Worm (Caenorhabditis elegans) whole organism, mixed stage, embryonic: Measurements from ENCODE around the gene eppl-1.
A peak's percentile ranks its signal among the peaks of the same experiment; 100 is the strongest.

Experiments used
- M03D4.4 ChIP-seq: sonication (generic microtip); optimal IDR thresholded peaks from 2 replicates; lab custom pipeline; 2017; ENCODE audit warnings: mild to moderate bottlenecking, missing genetic modification characterization, missing compliant biosample characterization
- bed-3 ChIP-seq: fragments of 200-800 bp; sonication (Bioruptor generic); optimal IDR thresholded peaks from 3 replicates; lab custom pipeline; 2018; ENCODE audit warnings: mild to moderate bottlenecking, missing genetic modification characterization, moderate library complexity, missing compliant biosample characterization
- blmp-1 ChIP-seq: fragments of 150-350 bp; optimal IDR thresholded peaks from 2 replicates; lab custom pipeline; 2014; ENCODE audit warnings: missing biosample characterization, missing genetic modification characterization
- ceh-39 ChIP-seq: fragments of 150-350 bp; optimal IDR thresholded peaks from 2 replicates; lab custom pipeline; 2014; ENCODE audit warnings: missing biosample characterization, missing genetic modification characterization
- ceh-43 ChIP-seq: fragments of 200-800 bp; sonication (Bioruptor generic); optimal IDR thresholded peaks from 2 replicates; lab custom pipeline; 2018; ENCODE audit warnings: mild to moderate bottlenecking, missing genetic modification characterization, moderate library complexity, missing compliant biosample characterization
- ceh-83 ChIP-seq: fragments of 200-800 bp; sonication (Bioruptor generic); optimal IDR thresholded peaks from 2 replicates; lab custom pipeline; 2018; ENCODE audit warnings: mild to moderate bottlenecking, missing genetic modification characterization, missing compliant biosample characterization
- ces-1 ChIP-seq: fragments of 150-350 bp; optimal IDR thresholded peaks from 2 replicates; lab custom pipeline; 2014; ENCODE audit warnings: missing biosample characterization, missing genetic modification reagents, missing genetic modification characterization
- cnd-1 ChIP-seq: fragments of 200-800 bp; sonication (Bioruptor generic); optimal IDR thresholded peaks from 2 replicates; lab custom pipeline; 2018; ENCODE audit warnings: mild to moderate bottlenecking, missing genetic modification characterization, missing compliant biosample characterization
- drap-1 ChIP-seq: fragments of 200-800 bp; sonication (Bioruptor generic); optimal IDR thresholded peaks from 3 replicates; lab custom pipeline; 2018; ENCODE audit warnings: mild to moderate bottlenecking, missing genetic modification characterization, missing compliant biosample characterization
- elt-1 ChIP-seq: sonication (generic microtip); optimal IDR thresholded peaks from 2 replicates; lab custom pipeline; 2017; ENCODE audit warnings: missing genetic modification characterization, mild to moderate bottlenecking, missing compliant biosample characterization, antibody characterized with exemption, moderate library complexity, borderline replicate concordance; ENCODE audit not compliant: insufficient read depth
- elt-3 ChIP-seq: fragments of 150-350 bp; optimal IDR thresholded peaks from 2 replicates; lab custom pipeline; 2014; ENCODE audit warnings: missing biosample characterization, missing genetic modification characterization
- flh-1 ChIP-seq: fragments of 200-800 bp; sonication (Bioruptor generic); optimal IDR thresholded peaks from 2 replicates; lab custom pipeline; 2018; ENCODE audit warnings: mild to moderate bottlenecking, missing genetic modification characterization, moderate library complexity, missing compliant biosample characterization
- ham-2 ChIP-seq: fragments of 200-800 bp; sonication (Bioruptor generic); optimal IDR thresholded peaks from 2 replicates; lab custom pipeline; 2018; ENCODE audit warnings: mild to moderate bottlenecking, missing genetic modification characterization, missing compliant biosample characterization
- hlh-1 ChIP-seq: fragments of 150-350 bp; optimal IDR thresholded peaks from 2 replicates; lab custom pipeline; 2014; ENCODE audit warnings: missing biosample characterization, missing genetic modification reagents, missing genetic modification characterization
- lin-13 ChIP-seq: fragments of 150-350 bp; optimal IDR thresholded peaks from 2 replicates; lab custom pipeline; 2014; ENCODE audit warnings: missing biosample characterization, missing genetic modification characterization
- lin-32 ChIP-seq: fragments of 200-800 bp; sonication (Bioruptor generic); optimal IDR thresholded peaks from 2 replicates; lab custom pipeline; 2018; ENCODE audit warnings: mild to moderate bottlenecking, missing genetic modification characterization, missing compliant biosample characterization
- lsy-2 ChIP-seq: fragments of 150-350 bp; optimal IDR thresholded peaks from 2 replicates; lab custom pipeline; 2014; ENCODE audit warnings: missing biosample characterization, missing genetic modification characterization
- mab-5 ChIP-seq: fragments of 150-350 bp; optimal IDR thresholded peaks from 2 replicates; lab custom pipeline; 2014; ENCODE audit warnings: missing biosample characterization, missing genetic modification characterization
- mep-1 ChIP-seq: fragments of 150-350 bp; optimal IDR thresholded peaks from 2 replicates; lab custom pipeline; 2017; ENCODE audit warnings: missing biosample characterization, missing genetic modification reagents, missing genetic modification characterization, inconsistent platforms
- mls-2 ChIP-seq: sonication (generic microtip); optimal IDR thresholded peaks from 2 replicates; lab custom pipeline; 2016; ENCODE audit warnings: mild to moderate bottlenecking, missing genetic modification characterization, moderate library complexity, missing compliant biosample characterization
- nhr-12 ChIP-seq: fragments of 150-350 bp; optimal IDR thresholded peaks from 2 replicates; lab custom pipeline; 2014; ENCODE audit warnings: missing biosample characterization, missing genetic modification characterization
- nhr-2 ChIP-seq: fragments of 150-350 bp; optimal IDR thresholded peaks from 2 replicates; lab custom pipeline; 2014; ENCODE audit warnings: missing biosample characterization, missing genetic modification characterization
- nhr-237 ChIP-seq: fragments of 150-350 bp; optimal IDR thresholded peaks from 2 replicates; lab custom pipeline; 2014; ENCODE audit warnings: missing biosample characterization, missing genetic modification characterization
- nhr-28 ChIP-seq: fragments of 150-350 bp; optimal IDR thresholded peaks from 2 replicates; lab custom pipeline; 2014; ENCODE audit warnings: missing biosample characterization, missing genetic modification characterization
- nhr-76 ChIP-seq: sonication (generic microtip); optimal IDR thresholded peaks from 2 replicates; lab custom pipeline; 2017; ENCODE audit warnings: missing biosample characterization, missing genetic modification characterization
- pha-4 ChIP-seq: fragments of 150-350 bp; optimal IDR thresholded peaks from 2 replicates; lab custom pipeline; 2018; ENCODE audit warnings: missing biosample characterization, missing genetic modification reagents, missing genetic modification characterization
- sem-2 ChIP-seq: fragments of 200-800 bp; sonication (Bioruptor generic); optimal IDR thresholded peaks from 2 replicates; lab custom pipeline; 2018; ENCODE audit warnings: mild to moderate bottlenecking, missing genetic modification characterization, missing compliant biosample characterization
- snpc-4 ChIP-seq: fragments of 150-350 bp; optimal IDR thresholded peaks from 2 replicates; lab custom pipeline; 2014; ENCODE audit warnings: missing biosample characterization, missing genetic modification characterization
- sptf-1 ChIP-seq: sonication (generic microtip); optimal IDR thresholded peaks from 2 replicates; lab custom pipeline; 2017; ENCODE audit warnings: mild to moderate bottlenecking, missing genetic modification characterization, moderate library complexity, missing compliant biosample characterization
- tbx-8 ChIP-seq: fragments of 200-800 bp; sonication (Bioruptor generic); optimal IDR thresholded peaks from 2 replicates; lab custom pipeline; 2018; ENCODE audit warnings: mild to moderate bottlenecking, missing genetic modification characterization, moderate library complexity, missing compliant biosample characterization
- unc-120 ChIP-seq: sonication (generic microtip); optimal IDR thresholded peaks from 2 replicates; lab custom pipeline; 2017; ENCODE audit warnings: missing genetic modification characterization, missing compliant biosample characterization; ENCODE audit not compliant: poor library complexity, severe bottlenecking
- unc-39 ChIP-seq: fragments of 150-350 bp; optimal IDR thresholded peaks from 2 replicates; lab custom pipeline; 2014; ENCODE audit warnings: missing biosample characterization, missing genetic modification characterization
- unc-62 ChIP-seq: fragments of 150-350 bp; optimal IDR thresholded peaks from 2 replicates; lab custom pipeline; 2014; ENCODE audit warnings: missing biosample characterization, missing genetic modification reagents, missing genetic modification characterization
- zip-8 ChIP-seq: fragments of 150-350 bp; optimal IDR thresholded peaks from 2 replicates; lab custom pipeline; 2014; ENCODE audit warnings: missing biosample characterization, missing genetic modification characterization
- ztf-11 ChIP-seq: fragments of 150-350 bp; optimal IDR thresholded peaks from 2 replicates; lab custom pipeline; 2014; ENCODE audit warnings: missing biosample characterization, missing genetic modification characterization

eppl-1 gene

DNA sequence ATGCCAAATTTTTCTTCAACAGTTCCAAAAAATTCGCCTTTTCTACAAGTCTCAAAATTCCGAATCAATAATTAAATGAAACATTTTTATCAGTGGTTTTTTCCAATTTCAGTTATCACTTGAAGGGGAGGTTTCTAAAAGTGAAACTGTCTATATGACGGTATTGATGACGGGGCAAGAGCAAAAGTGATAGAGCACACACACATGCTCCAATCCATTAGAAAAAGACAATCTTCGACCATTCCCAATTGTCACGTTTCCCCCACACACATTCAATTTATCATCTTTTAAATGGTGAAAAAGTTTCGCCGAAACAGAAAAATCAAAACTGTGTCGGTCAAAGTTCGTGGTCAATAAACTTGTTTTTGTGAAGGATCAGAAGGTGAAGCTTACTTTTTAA lies 1.6 kb upstream of the eppl-1 start:
- no peak for TF ChIP-seq ces-1
- TF ChIP-seq blmp-1 (tag; lab: Kevin White, UChicago): no peak
- no peak for TF ChIP-seq snpc-4 (tag; lab: Kevin White, UChicago)
- no peak for TF ChIP-seq drap-1
- TF ChIP-seq lin-13: no peak
- TF ChIP-seq nhr-28 (tag; lab: Kevin White, UChicago): no peak
- no peak for TF ChIP-seq mls-2
- TF ChIP-seq unc-120 (tag; lab: Kevin White, UChicago): no peak
- no peak for TF ChIP-seq bed-3 (GFP tag; lab: Kevin White, UChicago)
- TF ChIP-seq ceh-43 (GFP tag; lab: Kevin White, UChicago): no peak
- TF ChIP-seq flh-1 (GFP tag; lab: Kevin White, UChicago): no peak
- TF ChIP-seq M03D4.4 (tag; lab: Kevin White, UChicago): no peak
- no peak for TF ChIP-seq nhr-12
- no peak for TF ChIP-seq elt-1 (tag; lab: Kevin White, UChicago)
- no peak for TF ChIP-seq elt-3
- TF ChIP-seq sptf-1: no peak
- no peak for TF ChIP-seq mep-1
- TF ChIP-seq ztf-11: no peak
- TF ChIP-seq hlh-1 (tag; lab: Kevin White, UChicago): no peak
- TF ChIP-seq lsy-2: no peak

DNA sequence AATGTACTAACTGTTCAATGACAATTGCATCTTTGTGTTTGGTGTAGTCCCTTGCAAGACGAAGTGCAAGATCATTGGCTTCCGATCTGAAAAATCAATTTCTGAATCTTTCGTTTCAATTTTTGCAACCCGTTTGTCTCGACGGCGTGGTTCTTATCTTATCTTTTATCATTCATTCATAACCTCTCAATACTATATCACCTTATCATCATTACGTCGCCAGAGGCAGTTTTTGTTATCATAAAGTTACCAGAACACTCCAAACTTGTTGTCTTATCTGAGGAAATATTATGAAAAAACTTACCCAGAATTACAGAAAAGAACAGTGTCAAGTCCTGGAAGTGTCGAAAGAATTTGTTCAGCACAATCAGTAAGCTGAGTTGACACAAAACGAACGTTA lies 1.0 kb downstream of the eppl-1 start:
- TF ChIP-seq M03D4.4 (tag; lab: Kevin White, UChicago) (no peak), elt-3 (peak; percentile 19)
- TF ChIP-seq, all 35 proteins: peak for 1

DNA sequence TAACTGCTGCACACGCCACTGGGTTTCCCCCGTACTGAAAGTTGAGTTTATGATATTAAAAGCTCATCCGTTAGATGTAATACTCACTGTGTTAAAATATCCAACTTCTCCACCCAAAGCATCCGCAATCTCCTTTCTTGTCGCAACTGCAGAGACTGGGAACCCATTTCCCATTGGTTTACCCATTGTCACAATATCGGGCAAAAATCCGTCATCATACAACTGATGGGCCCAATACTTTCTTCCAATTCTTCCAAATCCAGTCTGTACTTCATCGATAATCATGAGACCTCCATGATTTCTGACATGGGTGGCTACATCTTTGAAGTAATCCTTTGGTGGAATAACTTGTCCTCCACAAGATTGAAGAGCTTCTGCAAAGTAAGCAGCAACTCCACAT lies 1.7 kb downstream of the eppl-1 start:
- no peak for TF ChIP-seq ceh-43 (GFP tag; lab: Kevin White, UChicago)
- TF ChIP-seq flh-1 (GFP tag; lab: Kevin White, UChicago): no peak
- no peak for TF ChIP-seq nhr-12
- TF ChIP-seq elt-3: no peak
- no peak for TF ChIP-seq sem-2
- no peak for TF ChIP-seq cnd-1 (tag; lab: Kevin White, UChicago)
- no peak for TF ChIP-seq M03D4.4 (tag; lab: Kevin White, UChicago)
- no peak for TF ChIP-seq ceh-39 (tag; lab: Kevin White, UChicago)
- TF ChIP-seq ham-2 (GFP tag; lab: Kevin White, UChicago): no peak
- no peak for TF ChIP-seq hlh-1 (tag; lab: Kevin White, UChicago)
- no peak for TF ChIP-seq lin-32
- TF ChIP-seq mep-1: no peak
- no peak for TF ChIP-seq zip-8 (tag; lab: Kevin White, UChicago)
- TF ChIP-seq mab-5: no peak
- no peak for TF ChIP-seq tbx-8 (GFP tag; lab: Kevin White, UChicago)
- no peak for TF ChIP-seq ztf-11

DNA sequence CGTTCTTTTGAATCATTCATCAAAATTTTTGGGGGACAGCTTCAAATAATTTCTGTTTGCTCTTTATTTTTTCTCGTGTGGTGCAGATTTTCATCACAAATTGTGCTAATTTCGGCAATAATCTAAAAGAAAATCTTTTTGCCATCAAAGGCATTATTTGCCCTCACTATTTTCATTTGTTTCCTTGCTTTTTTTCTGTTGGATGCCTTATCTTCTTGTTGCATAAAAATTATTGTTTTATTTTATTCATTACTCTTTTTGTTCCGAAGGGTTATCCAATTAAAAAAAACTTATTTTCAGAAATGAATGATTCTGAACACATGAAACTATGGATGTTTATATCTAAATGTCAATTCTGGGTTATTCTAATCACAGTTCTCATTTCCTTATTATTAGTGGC lies 4.7 kb downstream of the eppl-1 start, which contains the start of gene T01B11.1:
Gene T01B11.1, plus strand, starts transcription at position 301 of the 400 bp plus-strand sequence.
- TF ChIP-seq nhr-12 (no peak), ham-2 (GFP tag; lab: Kevin White, UChicago) (no peak), flh-1 (GFP tag; lab: Kevin White, UChicago) (no peak), nhr-2 (tag; lab: Kevin White, UChicago) (no peak), drap-1 (no peak), nhr-28 (tag; lab: Kevin White, UChicago) (no peak), nhr-76 (no peak), ceh-39 (tag; lab: Kevin White, UChicago) (no peak), ceh-83 (no peak), unc-62 (GFP tag; lab: Kevin White, UChicago) (no peak), unc-120 (tag; lab: Kevin White, UChicago) (no peak), cnd-1 (tag; lab: Kevin White, UChicago) (no peak), lin-32 (no peak), tbx-8 (GFP tag; lab: Kevin White, UChicago) (no peak)

DNA sequence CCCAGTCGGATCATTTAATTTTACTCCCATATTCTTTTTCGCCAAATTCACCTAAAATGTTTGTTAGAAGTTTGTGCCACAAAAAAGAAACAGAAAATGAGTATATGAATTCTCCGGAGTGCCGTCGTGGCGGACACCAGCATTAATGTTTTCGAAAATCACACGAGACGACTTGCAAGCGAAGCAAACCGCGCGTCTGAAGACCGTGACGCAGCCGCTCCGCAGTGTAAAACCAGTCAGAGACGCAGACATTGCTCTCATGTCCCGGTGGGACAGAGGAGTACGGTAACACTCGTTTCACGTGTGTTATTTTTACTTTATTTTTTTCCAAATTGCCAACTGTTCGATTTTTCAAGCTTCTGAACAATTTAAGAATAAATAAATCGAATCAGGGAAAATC lies 18.9 kb downstream of the eppl-1 start, which contains the start of the genes T26A8.4 and pdtf-1:
Gene T26A8.4, minus strand, starts transcription at position 185 of the 400 bp plus-strand sequence.
Gene pdtf-1, plus strand, starts transcription at position 330 of the 400 bp plus-strand sequence.
- no peak for TF ChIP-seq unc-39 (tag; lab: Kevin White, UChicago)
- TF ChIP-seq nhr-28 (tag; lab: Kevin White, UChicago): no peak
- TF ChIP-seq nhr-2 (tag; lab: Kevin White, UChicago): peak; percentile 64
- peak; percentile 35 for TF ChIP-seq M03D4.4 (tag; lab: Kevin White, UChicago)
- TF ChIP-seq drap-1: peak; percentile 64
- TF ChIP-seq ceh-39 (tag; lab: Kevin White, UChicago): peak; percentile 100
- no peak for TF ChIP-seq snpc-4 (tag; lab: Kevin White, UChicago)
- TF ChIP-seq unc-120 (tag; lab: Kevin White, UChicago): peak; percentile 51
- peak; percentile 99 for TF ChIP-seq mep-1
- TF ChIP-seq bed-3 (GFP tag; lab: Kevin White, UChicago): no peak
- no peak for TF ChIP-seq elt-1 (tag; lab: Kevin White, UChicago)
- TF ChIP-seq mls-2: peak; percentile 49
- TF ChIP-seq nhr-76: no peak
- no peak for TF ChIP-seq lin-32
- TF ChIP-seq mab-5: peak; percentile 38
- TF ChIP-seq hlh-1 (tag; lab: Kevin White, UChicago): peak; percentile 97
- TF ChIP-seq ham-2 (GFP tag; lab: Kevin White, UChicago): peak; percentile 76
- TF ChIP-seq elt-3: peak; percentile 46
- TF ChIP-seq pha-4: peak; percentile 98
- peak; percentile 51 for TF ChIP-seq ceh-43 (GFP tag; lab: Kevin White, UChicago)
- TF ChIP-seq ztf-11: peak; percentile 81
- TF ChIP-seq zip-8 (tag; lab: Kevin White, UChicago): peak; percentile 25
- TF ChIP-seq nhr-237 (tag; lab: Kevin White, UChicago): peak; percentile 95
- peak; percentile 91 for TF ChIP-seq lin-13
- peak; percentile 83 for TF ChIP-seq ces-1
- TF ChIP-seq tbx-8 (GFP tag; lab: Kevin White, UChicago): no peak
- TF ChIP-seq unc-62 (GFP tag; lab: Kevin White, UChicago): peak; percentile 89
- TF ChIP-seq flh-1 (GFP tag; lab: Kevin White, UChicago): no peak
- peak; percentile 80 for TF ChIP-seq sptf-1
- peak; percentile 16 for TF ChIP-seq sem-2
- peak; percentile 63 for TF ChIP-seq cnd-1 (tag; lab: Kevin White, UChicago)
- TF ChIP-seq ceh-83: peak; percentile 80
- peak; percentile 99 for TF ChIP-seq lsy-2
- peak; percentile 23 for TF ChIP-seq blmp-1 (tag; lab: Kevin White, UChicago)
- peak; percentile 66 for TF ChIP-seq nhr-12
